Worm (Caenorhabditis elegans): Measurements from ENCODE around the gene skn-1.

skn-1 gene

ce11 chrIV:5700372-5700771, 40.2 kb upstream of the skn-1 start:
- TF ChIP-seq bed-2 (GFP tag; IDR thresholded peaks at IDR 0.05) (no peak), hlh-12 (tag; optimal IDR thresholded peaks at IDR 0.05) (no peak), tlf-1 (GFP tag; optimal IDR thresholded peaks at IDR 0.05) (no peak), F23B12.7 (tag; optimal IDR thresholded peaks at IDR 0.05; ENCODE audit: insufficient read depth) (no peak), akir-1 (GFP tag; optimal IDR thresholded peaks at IDR 0.05) (no peak), ets-4 (GFP tag; optimal IDR thresholded peaks at IDR 0.05) (no peak), lag-1 (GFP tag; IDR thresholded peaks at IDR 0.05) (no peak), xnd-1 (tag; optimal IDR thresholded peaks at IDR 0.05) (no peak), lsy-27 (tag; optimal IDR thresholded peaks at IDR 0.05; ENCODE audit: borderline replicate concordance, insufficient read depth) (no peak), F37B4.10 (GFP tag; IDR thresholded peaks at IDR 0.05) (no peak), nfyb-1 (GFP tag; IDR thresholded peaks at IDR 0.05) (no peak), dpff-1 (tag; optimal IDR thresholded peaks at IDR 0.05) (no peak), F39B2.1 (GFP tag; IDR thresholded peaks at IDR 0.05) (no peak)

- TF ChIP-seq attf-6 (GFP tag; IDR thresholded peaks at IDR 0.05), result 0 out of 2 replicates have a peak, but pooled peaks have one; percentile 14
- TF ChIP-seq madf-3 (GFP tag; IDR thresholded peaks at IDR 0.05), result peak; percentile 80; the same call in 1 of the 2 replicates
Measured at ce11 chrIV:5691189-5691588, 31.0 kb upstream of the skn-1 start.

ce11 chrIV:5690386-5691080, 30.3 kb upstream of the skn-1 start, which contains the start of gene C55C3.8:
Gene C55C3.8, plus strand, starts transcription at chrIV:5691030.
- TF ChIP-seq aptf-2 (GFP tag; conservative IDR thresholded peaks at IDR 0.05) (no peak), B0336.3 (GFP tag; IDR thresholded peaks at IDR 0.05) (no peak), ets-4 (GFP tag; optimal IDR thresholded peaks at IDR 0.05) (no peak), nfya-1 (tag; optimal IDR thresholded peaks at IDR 0.05; ENCODE audit: borderline replicate concordance, insufficient read depth) (no peak), efl-1 (GFP tag; optimal IDR thresholded peaks at IDR 0.05) (no peak), snpc-4 (GFP tag; optimal IDR thresholded peaks at IDR 0.05) (no peak), snpc-4 (tag; optimal IDR thresholded peaks at IDR 0.05) (no peak), snpc-1.1 (tag; optimal IDR thresholded peaks at IDR 0.05; ENCODE audit: insufficient read depth) (no peak), ztf-22 (GFP tag; optimal IDR thresholded peaks at IDR 0.05) (no peak), madf-6 (GFP tag; IDR thresholded peaks at IDR 0.05) (no peak), tlf-1 (GFP tag; optimal IDR thresholded peaks at IDR 0.05) (no peak), somi-1 (GFP tag; optimal IDR thresholded peaks at IDR 0.05) (no peak)

DNA sequence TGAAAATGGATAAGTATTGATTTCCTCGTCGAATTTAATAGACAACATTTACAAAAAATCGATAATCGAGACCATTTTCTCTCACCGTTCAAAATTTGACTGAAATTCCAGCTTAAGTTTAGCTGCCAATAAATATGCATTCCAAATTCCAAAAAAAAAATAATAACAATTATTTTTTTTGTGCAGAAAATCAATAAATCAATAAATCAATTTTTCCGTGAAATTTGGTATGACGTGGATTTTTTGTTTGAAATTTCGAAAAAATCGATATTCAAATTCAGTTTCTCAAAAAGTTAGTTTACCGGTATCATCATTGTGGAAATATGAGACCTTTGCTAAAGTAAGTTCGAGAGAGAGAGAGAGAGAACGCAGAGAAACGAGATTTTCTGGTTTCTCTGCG, 24.8 kb upstream of the skn-1 start, which contains the start of gene C55C3.3:
TSS of gene C55C3.3 (plus strand) at position 274 of the 400 bp plus-strand sequence.
- TF ChIP-seq C17E4.6 (GFP tag; IDR thresholded peaks at IDR 0.05), result no peak
- no peak for TF ChIP-seq ztf-6 (GFP tag; IDR thresholded peaks at IDR 0.05)
- TF ChIP-seq snpc-4 (GFP tag; optimal IDR thresholded peaks at IDR 0.05), result no peak
- TF ChIP-seq snpc-4 (tag; optimal IDR thresholded peaks at IDR 0.05), result peak in 1 of 4 experiments; percentile 61

DNA sequence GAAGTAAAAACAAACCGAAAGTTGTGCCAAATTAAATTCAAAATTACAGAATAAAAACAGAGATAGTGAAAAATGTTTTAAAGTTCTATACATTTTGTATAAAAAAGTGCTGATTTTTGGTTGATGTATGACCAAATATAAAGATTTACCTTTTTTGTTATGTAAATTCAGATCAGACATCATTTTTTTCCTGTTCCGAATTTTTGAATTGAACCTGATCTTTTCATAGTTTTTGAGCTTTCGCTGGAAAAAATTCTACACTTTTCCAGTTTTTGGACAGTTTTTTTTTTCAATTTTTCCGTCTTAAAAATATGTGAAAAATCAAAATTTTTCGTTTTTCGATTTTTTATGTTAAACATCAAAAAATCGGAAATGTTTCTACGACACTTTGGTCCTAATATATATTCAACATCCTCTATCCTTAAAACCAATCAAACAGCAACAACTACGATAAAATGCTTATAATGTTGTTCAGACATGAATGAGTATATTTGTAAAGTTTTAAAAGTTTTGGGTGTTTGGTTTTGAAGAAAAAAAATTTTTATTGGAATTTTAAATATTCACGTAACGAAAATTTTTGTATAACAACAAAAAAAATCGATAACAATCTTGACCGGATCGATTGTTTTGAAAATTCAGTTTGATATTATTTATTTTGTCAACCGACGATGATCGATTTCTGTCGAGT, 22.5 kb upstream of the skn-1 start, which contains the start of the genes C55C3.7 and C55C3.6:
TSS of gene C55C3.7 (minus strand) at position 101 of the 688 bp plus-strand sequence.
TSS of gene C55C3.6 (plus strand) at position 638 of the 688 bp plus-strand sequence.
- TF ChIP-seq F55B11.4 (tag; optimal IDR thresholded peaks at IDR 0.05; ENCODE audit: borderline replicate concordance, insufficient read depth), result no peak
- TF ChIP-seq D2030.7 (GFP tag; IDR thresholded peaks at IDR 0.05), result no peak
- no peak for TF ChIP-seq ceh-91 (GFP tag; IDR thresholded peaks at IDR 0.05)
- TF ChIP-seq F52B5.7 (tag; optimal IDR thresholded peaks at IDR 0.05), result no peak
- no peak for TF ChIP-seq ceh-40 (GFP tag; IDR thresholded peaks at IDR 0.05)
- no peak for TF ChIP-seq cebp-1 (GFP tag; IDR thresholded peaks at IDR 0.05)
- TF ChIP-seq cebp-1 (tag; optimal IDR thresholded peaks at IDR 0.05), result no peak
- no peak for TF ChIP-seq ztf-26 (tag; optimal IDR thresholded peaks at IDR 0.05)
- no peak for TF ChIP-seq xnd-1 (tag; optimal IDR thresholded peaks at IDR 0.05)
- TF ChIP-seq lin-35 (GFP tag; optimal IDR thresholded peaks at IDR 0.05), result no peak
- no peak for TF ChIP-seq ekl-4 (GFP tag; IDR thresholded peaks at IDR 0.05)
- TF ChIP-seq T26A5.8 (tag; optimal IDR thresholded peaks at IDR 0.05), result no peak
- no peak for TF ChIP-seq ztf-28 (GFP tag; IDR thresholded peaks at IDR 0.05)
- no peak for TF ChIP-seq atf-7 (tag; optimal IDR thresholded peaks at IDR 0.05)
- TF ChIP-seq mxl-1 (tag; optimal IDR thresholded peaks at IDR 0.05), result no peak

Measured in whole organism, young adult.